Fruit fly (Drosophila melanogaster) whole organism, embryonic: ENCODE data around the gene defl.

Experiments used
- ATbp ChIP-seq: fragments of 200-800 bp; sonication (Bioruptor generic); optimal IDR thresholded peaks from 2 replicates; lab custom pipeline; 2017; ENCODE audit warnings: missing biosample characterization, mild to moderate bottlenecking, missing genetic modification characterization, missing genetic modification reagents
- Ada2b ChIP-seq: fragments of 200-800 bp; sonication (Bioruptor generic); IDR thresholded peaks from 2 replicates; pipeline ENCODE4 v1.3.6; 2022; ENCODE audit warnings: missing biosample characterization, missing genetic modification characterization
- Adf1 ChIP-seq: fragments of 200-800 bp; sonication (Bioruptor generic); IDR thresholded peaks from 2 replicates; pipeline ENCODE4 v1.3.6; 2022; ENCODE audit warnings: missing biosample characterization, missing genetic modification characterization
- CG10274 ChIP-seq: fragments of 200-800 bp; sonication (Bioruptor generic); optimal IDR thresholded peaks from 3 replicates; lab custom pipeline; 2017; ENCODE audit warnings: missing biosample characterization, mild to moderate bottlenecking, missing genetic modification characterization
- CG11723 ChIP-seq: fragments of 200-800 bp; sonication (Bioruptor generic); optimal IDR thresholded peaks from 2 replicates; lab custom pipeline; 2017; ENCODE audit warnings: missing biosample characterization, mild to moderate bottlenecking, missing genetic modification characterization
- CG12155 ChIP-seq: fragments of 200-800 bp; sonication (Bioruptor generic); optimal IDR thresholded peaks from 3 replicates; lab custom pipeline; 2016; ENCODE audit warnings: missing biosample characterization, missing genetic modification characterization
- CG14667 ChIP-seq: fragments of 200-800 bp; sonication (Bioruptor generic); IDR thresholded peaks from 2 replicates; pipeline ENCODE4 v1.3.6; 2022; ENCODE audit warnings: missing biosample characterization, missing genetic modification characterization
- CG14965 ChIP-seq: fragments of 200-800 bp; sonication (Bioruptor generic); optimal IDR thresholded peaks from 2 replicates; lab custom pipeline; 2016; ENCODE audit warnings: missing biosample characterization, missing genetic modification characterization, borderline replicate concordance
- CG17612 ChIP-seq: fragments of 200-800 bp; sonication (Bioruptor generic); IDR thresholded peaks from 2 replicates; pipeline ENCODE4 v1.3.6; 2022; ENCODE audit warnings: missing biosample characterization, missing genetic modification characterization
- CG2875 ChIP-seq: fragments of 200-800 bp; sonication (Bioruptor generic); optimal IDR thresholded peaks from 2 replicates; lab custom pipeline; 2017; ENCODE audit warnings: missing biosample characterization, mild to moderate bottlenecking, missing genetic modification characterization, missing genetic modification reagents
- CG31365 ChIP-seq: fragments of 200-800 bp; sonication (Bioruptor generic); optimal IDR thresholded peaks from 2 replicates; lab custom pipeline; 2018; ENCODE audit warnings: missing biosample characterization, mild to moderate bottlenecking, missing genetic modification characterization
- CG32767 ChIP-seq: fragments of 200-800 bp; sonication (Bioruptor generic); IDR thresholded peaks from 2 replicates; pipeline ENCODE4 v1.3.6; 2022; ENCODE audit warnings: missing biosample characterization, missing genetic modification characterization
- CG32772 ChIP-seq: fragments of 200-800 bp; sonication (Bioruptor generic); IDR thresholded peaks from 2 replicates; pipeline ENCODE4 v1.3.6; 2022; ENCODE audit warnings: missing biosample characterization, missing genetic modification characterization
- CG4360 ChIP-seq: fragments of 200-800 bp; sonication (Bioruptor generic); IDR thresholded peaks from 2 replicates; pipeline ENCODE4 v1.3.6; 2022; ENCODE audit warnings: missing biosample characterization, missing genetic modification characterization
- CG7271 ChIP-seq: fragments of 200-800 bp; sonication (Bioruptor generic); optimal IDR thresholded peaks from 2 replicates; lab custom pipeline; 2018; ENCODE audit warnings: missing biosample characterization, mild to moderate bottlenecking, missing genetic modification characterization, moderate library complexity
- CG7357 ChIP-seq: fragments of 200-800 bp; sonication (Bioruptor generic); IDR thresholded peaks from 3 replicates; pipeline ENCODE4 v1.3.6; 2022; ENCODE audit warnings: missing biosample characterization, missing genetic modification characterization
- CG8281 ChIP-seq: fragments of 200-800 bp; sonication (Bioruptor generic); optimal IDR thresholded peaks from 2 replicates; lab custom pipeline; 2018; ENCODE audit warnings: missing biosample characterization, mild to moderate bottlenecking, missing genetic modification characterization, moderate library complexity
- CG9797 ChIP-seq: fragments of 200-800 bp; sonication (Bioruptor generic); optimal IDR thresholded peaks from 3 replicates; lab custom pipeline; 2018; ENCODE audit warnings: missing biosample characterization, mild to moderate bottlenecking, missing genetic modification characterization
- D ChIP-seq, 2 experiments: fragments of 200-800 bp in 1 of 2; fragments of >200 bp in 1 of 2; sonication (Bioruptor generic) in 1 of 2; optimal IDR thresholded peaks; 2 replicates in 1 of 2; 3 replicates in 1 of 2; lab custom pipeline; 2017; ENCODE audit warnings: mild to moderate bottlenecking in 1 of 2, missing biosample characterization in 1 of 2, missing genetic modification characterization in 1 of 2, missing genetic modification reagents in 1 of 2
- Dad ChIP-seq: fragments of 200-800 bp; sonication (Bioruptor generic); optimal IDR thresholded peaks from 3 replicates; lab custom pipeline; 2016; ENCODE audit warnings: missing biosample characterization, missing genetic modification characterization
- Dip3 ChIP-seq: fragments of 200-800 bp; sonication (Bioruptor generic); optimal IDR thresholded peaks from 3 replicates; lab custom pipeline; 2016; ENCODE audit warnings: missing biosample characterization, missing genetic modification characterization
- Dll ChIP-seq: fragments of 200-800 bp; sonication (Bioruptor generic); IDR thresholded peaks from 4 replicates; pipeline ENCODE4 v1.3.6; 2022; ENCODE audit warnings: missing biosample characterization, missing genetic modification characterization; ENCODE audit not compliant: partially characterized antibody
- GATAe ChIP-seq: fragments of 200-800 bp; sonication (Bioruptor generic); conservative IDR thresholded peaks from 2 replicates; pipeline ENCODE4 v1.3.6; 2022; ENCODE audit warnings: missing biosample characterization, missing genetic modification characterization
- HLHmδ ChIP-seq: fragments of 200-800 bp; sonication (Bioruptor generic); optimal IDR thresholded peaks from 2 replicates; lab custom pipeline; 2018; ENCODE audit warnings: missing biosample characterization, mild to moderate bottlenecking, missing genetic modification characterization, moderate library complexity
- Lhr ChIP-seq: fragments of 200-800 bp; sonication (Bioruptor generic); optimal IDR thresholded peaks from 3 replicates; lab custom pipeline; 2017; ENCODE audit warnings: mild to moderate bottlenecking, missing biosample characterization, missing genetic modification reagents, missing genetic modification characterization
- Max ChIP-seq: fragments of 200-800 bp; sonication (Bioruptor generic); optimal IDR thresholded peaks from 2 replicates; lab custom pipeline; 2016; ENCODE audit warnings: missing biosample characterization, mild to moderate bottlenecking, missing genetic modification characterization
- Med ChIP-seq: fragments of 200-800 bp; sonication (Bioruptor generic); peaks from one replicate; lab custom pipeline; 2016; ENCODE audit warnings: missing biosample characterization, missing genetic modification characterization, mild to moderate bottlenecking, inconsistent platforms, moderate library complexity
- Mes4 ChIP-seq: fragments of 200-800 bp; sonication (Bioruptor generic); optimal IDR thresholded peaks from 2 replicates; lab custom pipeline; 2016; ENCODE audit warnings: missing biosample characterization, missing genetic modification characterization
- Myb ChIP-seq: fragments of 200-800 bp; sonication (Bioruptor generic); optimal IDR thresholded peaks from 2 replicates; lab custom pipeline; 2016; ENCODE audit warnings: missing biosample characterization, missing genetic modification characterization
- Nf-YC ChIP-seq: fragments of 200-800 bp; optimal IDR thresholded peaks from 3 replicates; lab custom pipeline; 2019; ENCODE audit warnings: missing biosample characterization, mild to moderate bottlenecking, missing genetic modification characterization, moderate library complexity
- Oli ChIP-seq: fragments of 200-800 bp; sonication (Bioruptor generic); optimal IDR thresholded peaks from 2 replicates; lab custom pipeline; 2018; ENCODE audit warnings: missing biosample characterization, mild to moderate bottlenecking, missing genetic modification characterization, moderate library complexity
- Sin3A ChIP-seq: fragments of >200 bp; optimal IDR thresholded peaks from 2 replicates; lab custom pipeline; 2018
- Trl ChIP-seq, 3 experiments: fragments of >200 bp in 2 of 3; fragments of 200-800 bp in 1 of 3; sonication (Bioruptor generic) in 1 of 3; optimal IDR thresholded peaks; 2 replicates in 1 of 3; 3 replicates in 2 of 3; lab custom pipeline; 2016 to 2017; ENCODE audit warnings: missing biosample characterization in 1 of 3, missing genetic modification characterization in 1 of 3
- ash1 ChIP-seq: fragments of 200-800 bp; sonication (Bioruptor generic); optimal IDR thresholded peaks from 2 replicates; lab custom pipeline; 2018; ENCODE audit warnings: missing biosample characterization, mild to moderate bottlenecking, missing genetic modification characterization
- cato ChIP-seq: fragments of 200-800 bp; sonication (Bioruptor generic); optimal IDR thresholded peaks from 2 replicates; lab custom pipeline; 2016; ENCODE audit warnings: missing biosample characterization, missing genetic modification characterization, borderline replicate concordance
- cg ChIP-seq: fragments of 200-800 bp; sonication (Bioruptor generic); optimal IDR thresholded peaks from 3 replicates; lab custom pipeline; 2019; ENCODE audit warnings: missing biosample characterization, mild to moderate bottlenecking, missing genetic modification characterization, moderate library complexity
- cwo ChIP-seq: fragments of 200-800 bp; sonication (Bioruptor generic); optimal IDR thresholded peaks from 3 replicates; lab custom pipeline; 2017; ENCODE audit warnings: missing biosample characterization, missing genetic modification characterization, mild to moderate bottlenecking, moderate library complexity, missing genetic modification reagents
- emc ChIP-seq: fragments of 200-800 bp; sonication (Bioruptor generic); optimal IDR thresholded peaks from 2 replicates; lab custom pipeline; 2016; ENCODE audit warnings: missing biosample characterization, missing genetic modification characterization
- exex ChIP-seq: fragments of 200-800 bp; sonication (Bioruptor generic); optimal IDR thresholded peaks from 4 replicates; lab custom pipeline; 2018; ENCODE audit warnings: missing biosample characterization, mild to moderate bottlenecking, missing genetic modification characterization, moderate library complexity
- fd102C ChIP-seq: fragments of 200-800 bp; sonication (Bioruptor generic); optimal IDR thresholded peaks from 2 replicates; lab custom pipeline; 2018; ENCODE audit warnings: missing biosample characterization, mild to moderate bottlenecking, missing genetic modification characterization, moderate library complexity
- gt ChIP-seq: fragments of 200-800 bp; sonication (Bioruptor generic); IDR thresholded peaks from 2 replicates; pipeline ENCODE4 v1.3.6; 2022; ENCODE audit warnings: missing biosample characterization, missing genetic modification characterization
- hb ChIP-seq: fragments of 200-800 bp; sonication (Bioruptor generic); IDR thresholded peaks from 3 replicates; pipeline ENCODE4 v1.3.6; 2022; ENCODE audit warnings: missing biosample characterization, missing genetic modification characterization; ENCODE audit not compliant: partially characterized antibody
- ken ChIP-seq: fragments of 200-800 bp; sonication (Bioruptor generic); IDR thresholded peaks from 3 replicates; pipeline ENCODE4 v1.3.6; 2022; ENCODE audit warnings: missing biosample characterization, missing genetic modification characterization
- lov ChIP-seq, 2 experiments: fragments of 200-800 bp in 1 of 2; fragments of >200 bp in 1 of 2; sonication (Bioruptor generic) in 1 of 2; IDR thresholded peaks in 1 of 2; optimal IDR thresholded peaks in 1 of 2; 2 replicates in 1 of 2; 3 replicates in 1 of 2; pipeline versions ENCODE4 v1.3.6 to Lab custom; 2017 to 2022; ENCODE audit warnings: missing biosample characterization in 1 of 2, missing genetic modification characterization in 1 of 2
- otp ChIP-seq: fragments of 200-800 bp; sonication (Bioruptor generic); IDR thresholded peaks from 3 replicates; pipeline ENCODE4, ENCODE4 v1.3.6; 2022; ENCODE audit warnings: missing biosample characterization, missing genetic modification characterization
- sima ChIP-seq: fragments of 200-800 bp; sonication (Bioruptor generic); optimal IDR thresholded peaks from 2 replicates; lab custom pipeline; 2016; ENCODE audit warnings: missing biosample characterization, missing genetic modification characterization
- sisA ChIP-seq: fragments of 200-800 bp; sonication (Bioruptor generic); IDR thresholded peaks from 2 replicates; pipeline ENCODE4 v1.3.6; 2022; ENCODE audit warnings: missing biosample characterization, missing genetic modification characterization
- tgo ChIP-seq: fragments of 200-800 bp; sonication (Bioruptor generic); IDR thresholded peaks from 3 replicates; pipeline ENCODE4 v1.3.6; 2022; ENCODE audit warnings: missing biosample characterization, missing genetic modification characterization
- tup ChIP-seq: fragments of 200-800 bp; sonication (Bioruptor generic); optimal IDR thresholded peaks from 2 replicates; lab custom pipeline; 2016; ENCODE audit warnings: missing biosample characterization, mild to moderate bottlenecking, missing genetic modification characterization, moderate library complexity

The defl gene

DNA sequence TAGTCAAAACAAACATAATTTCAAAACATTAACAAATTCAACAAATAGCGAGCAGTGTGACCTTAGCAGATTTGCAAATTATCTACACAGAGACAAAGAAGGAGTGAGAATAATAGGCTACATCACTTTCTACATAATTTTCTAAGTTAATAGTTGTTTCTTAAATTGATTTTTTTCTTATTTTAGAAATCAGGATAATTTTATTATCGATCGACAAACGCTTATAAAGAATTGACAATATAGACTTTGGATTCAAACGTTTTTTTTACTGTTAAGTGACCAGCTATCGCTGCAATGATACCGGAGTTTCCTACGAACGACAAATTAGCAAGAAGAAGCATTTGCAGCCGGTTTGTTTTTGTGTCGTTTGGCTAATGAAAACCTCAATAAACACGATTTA, at the start of gene defl, which contains the start of gene nbs (continued):
- no peak for TF ChIP-seq CG8281 (tag; lab: Kevin White, UChicago)
- TF ChIP-seq tup (GFP tag; lab: Kevin White, UChicago), result no peak
- TF ChIP-seq gt (GFP tag; lab: Robert Waterston, UW), result no peak
- TF ChIP-seq D (optimal IDR thresholded peaks at IDR 0.05; lab: Kevin White, UChicago), result no peak
- no peak for TF ChIP-seq D (GFP tag; optimal IDR thresholded peaks at IDR 0.05; lab: Kevin White, UChicago)
- peak; percentile 60 for TF ChIP-seq Dip3 (GFP tag; lab: Kevin White, UChicago)
- TF ChIP-seq HLHmδ (GFP tag; lab: Kevin White, UChicago), result no peak
- no peak for TF ChIP-seq CG4360 (GFP tag; lab: Robert Waterston, UW)
- TF ChIP-seq CG11723 (GFP tag; lab: Kevin White, UChicago), result no peak
- TF ChIP-seq Max (GFP tag; lab: Kevin White, UChicago), result peak; percentile 60
- no peak for TF ChIP-seq Adf1 (GFP tag; lab: Robert Waterston, UW)
- TF ChIP-seq CG10274 (GFP tag; lab: Kevin White, UChicago), result no peak
- 0 out of 3 replicates have a peak, but pooled peaks have one; percentile 55 for TF ChIP-seq CG7357
- no peak for TF ChIP-seq ATbp (GFP tag; lab: Kevin White, UChicago)
- peak; percentile 56 for TF ChIP-seq emc
- TF ChIP-seq CG31365, result no peak
- no peak for TF ChIP-seq fd102C
- TF ChIP-seq ken (GFP tag; lab: Robert Waterston, UW), result no peak
- TF ChIP-seq Med (GFP tag; lab: Kevin White, UChicago), result peak; percentile 93
- no peak for TF ChIP-seq cwo
- TF ChIP-seq Trl (optimal IDR thresholded peaks at IDR 0.05; lab: Kevin White, UChicago), result no peak
- peak; percentile 48 for TF ChIP-seq Trl (GFP tag; optimal IDR thresholded peaks at IDR 0.05; lab: Kevin White, UChicago)
- TF ChIP-seq Sin3A (lab: Kevin White, UChicago), result peak; percentile 50
- no peak for TF ChIP-seq CG17612 (GFP tag; lab: Robert Waterston, UW)
- no peak for TF ChIP-seq lov (optimal IDR thresholded peaks at IDR 0.05; lab: Kevin White, UChicago)
- 0 out of 3 replicates have a peak, but pooled peaks have one; percentile 20 for TF ChIP-seq lov (GFP tag; IDR thresholded peaks at IDR 0.05; lab: Robert Waterston, UW)
- peak; percentile 44 for TF ChIP-seq Oli (tag; lab: Kevin White, UChicago)
- peak; percentile 72; the same call in 2 of the 3 replicates for TF ChIP-seq tgo (GFP tag; lab: Robert Waterston, UW)
- peak; percentile 53; the same call in 1 of the 2 replicates for TF ChIP-seq CG32767 (GFP tag; lab: Robert Waterston, UW)
- TF ChIP-seq CG7271 (tag; lab: Kevin White, UChicago), result no peak
- TF ChIP-seq CG32772 (GFP tag; lab: Robert Waterston, UW), result peak; percentile 69
- TF ChIP-seq Mes4 (GFP tag; lab: Kevin White, UChicago), result peak; percentile 8
- peak; percentile 75 for TF ChIP-seq Dll
- TF ChIP-seq CG9797 (GFP tag; lab: Kevin White, UChicago), result peak; percentile 57
- TF ChIP-seq CG12155 (GFP tag; lab: Kevin White, UChicago), result peak; percentile 69
- no peak for TF ChIP-seq hb
- peak; percentile 62 for TF ChIP-seq Ada2b (GFP tag; lab: Robert Waterston, UW)
- peak; percentile 36 for TF ChIP-seq exex (tag; lab: Kevin White, UChicago)
- peak; percentile 82 for TF ChIP-seq Nf-YC
- peak; percentile 47 for TF ChIP-seq cato (GFP tag; lab: Kevin White, UChicago)
- TF ChIP-seq Myb (GFP tag; lab: Kevin White, UChicago), result peak; percentile 48
- TF ChIP-seq otp (GFP tag; lab: Robert Waterston, UW), result no peak
- TF ChIP-seq sima (GFP tag; lab: Kevin White, UChicago), result no peak
- peak; percentile 56 for TF ChIP-seq Dad (GFP tag; lab: Kevin White, UChicago)
- no peak for TF ChIP-seq CG2875 (GFP tag; lab: Kevin White, UChicago)
- TF ChIP-seq ash1 (GFP tag; lab: Kevin White, UChicago), result no peak
- TF ChIP-seq cg, result no peak
- TF ChIP-seq CG14667 (GFP tag; lab: Robert Waterston, UW), result peak; percentile 76
- peak; percentile 73 for TF ChIP-seq GATAe (GFP tag; lab: Robert Waterston, UW)
- TF ChIP-seq Lhr (GFP tag; lab: Kevin White, UChicago), result no peak
- TF ChIP-seq CG14965 (GFP tag; lab: Kevin White, UChicago), result no peak
- TF ChIP-seq sisA (GFP tag; lab: Robert Waterston, UW), result peak; percentile 78
